Worm (Caenorhabditis elegans): ENCODE data around the gene C18E9.2.
A peak's percentile ranks its signal among the peaks of the same experiment; 100 is the strongest.

Gene C18E9.2

ce11 chrII:8933693-8934432, 30.9 kb upstream of the C18E9.2 start, which contains the start of gene T21B10.3 (continued):
- TF ChIP-seq skn-1 (tag; optimal IDR thresholded peaks at IDR 0.05): no peak

ce11 chrII:8938907-8939622, 25.7 kb upstream of the C18E9.2 start:
- TF ChIP-seq nhr-6 (tag; optimal IDR thresholded peaks at IDR 0.05): no peak
- no peak for TF ChIP-seq blmp-1 (tag; optimal IDR thresholded peaks at IDR 0.05; ENCODE audit: insufficient read depth)
- no peak for TF ChIP-seq alr-1 (tag; optimal IDR thresholded peaks at IDR 0.05)
- TF ChIP-seq ztf-4 (tag; optimal IDR thresholded peaks at IDR 0.05): no peak
- no peak for TF ChIP-seq F13H6.1 (tag; optimal IDR thresholded peaks at IDR 0.05)
- TF ChIP-seq unc-62 (GFP tag; optimal IDR thresholded peaks at IDR 0.05): no peak
- no peak for TF ChIP-seq dmd-4 (tag; optimal IDR thresholded peaks at IDR 0.05)

- TF ChIP-seq unc-55 (GFP tag; optimal IDR thresholded peaks at IDR 0.05): peak; percentile 54
- TF ChIP-seq dmd-4 (tag; optimal IDR thresholded peaks at IDR 0.05): no peak
- TF ChIP-seq gmeb-1 (tag; optimal IDR thresholded peaks at IDR 0.05): peak; percentile 70
- TF ChIP-seq elt-1 (tag; optimal IDR thresholded peaks at IDR 0.05): no peak
- TF ChIP-seq crh-2 (tag; optimal IDR thresholded peaks at IDR 0.05): peak; percentile 2
- TF ChIP-seq ceh-16 (tag; optimal IDR thresholded peaks at IDR 0.05): no peak
- no peak for TF ChIP-seq nhr-237 (tag; optimal IDR thresholded peaks at IDR 0.05)
- peak; percentile 51 for TF ChIP-seq C34F6.9 (tag; optimal IDR thresholded peaks at IDR 0.05)
- no peak for TF ChIP-seq unc-39 (tag; optimal IDR thresholded peaks at IDR 0.05)
- peak in 1 of 2 experiments; percentile 62 for TF ChIP-seq lsy-2 (tag; optimal IDR thresholded peaks at IDR 0.05)
Observed at ce11 chrII:8940362-8940940, 24.4 kb upstream of the C18E9.2 start, which contains the start of the genes set-17 and T21B10.4. set-17 (minus strand) TSS chrII:8940488. T21B10.4 (plus strand) TSS chrII:8940894.

DNA sequence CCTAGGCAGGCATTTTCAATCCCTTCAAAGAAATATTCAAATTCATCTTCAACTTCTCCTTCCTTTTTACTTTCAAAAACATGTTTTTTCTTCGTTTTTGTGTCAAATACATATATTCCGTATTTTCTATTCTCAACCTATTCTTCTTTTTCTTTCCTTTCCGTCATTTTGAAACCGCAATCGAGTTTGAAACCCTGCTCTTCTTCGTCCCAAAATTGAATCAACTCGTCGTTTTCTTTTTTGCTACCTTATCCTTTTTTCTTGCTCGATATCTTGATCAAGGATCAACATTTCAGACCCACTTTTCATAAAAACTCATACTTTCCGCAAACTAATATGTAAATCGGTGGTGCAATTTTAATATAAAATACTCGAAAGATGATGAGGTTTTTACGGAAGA, 19.6 kb upstream of the C18E9.2 start:
- no peak for TF ChIP-seq mab-5 (tag; optimal IDR thresholded peaks at IDR 0.05)
- no peak for TF ChIP-seq elt-3 (tag; optimal IDR thresholded peaks at IDR 0.05)
- no peak for TF ChIP-seq nhr-6 (tag; optimal IDR thresholded peaks at IDR 0.05)

ce11 chrII:8947391-8947790, 17.4 kb upstream of the C18E9.2 start, which contains the start of gene cutl-15:
cutl-15 (minus strand) TSS chrII:8947688.
- TF ChIP-seq nhr-129 (tag; optimal IDR thresholded peaks at IDR 0.05): no peak
- TF ChIP-seq Y55F3AM.14 (GFP tag; optimal IDR thresholded peaks at IDR 0.05): no peak
- no peak for TF ChIP-seq egl-27 (tag; optimal IDR thresholded peaks at IDR 0.05)
- TF ChIP-seq nhr-25 (tag; optimal IDR thresholded peaks at IDR 0.05): no peak
- TF ChIP-seq crh-2 (tag; optimal IDR thresholded peaks at IDR 0.05): no peak
- TF ChIP-seq elt-3 (tag; optimal IDR thresholded peaks at IDR 0.05): no peak
- no peak for TF ChIP-seq sma-3 (GFP tag; optimal IDR thresholded peaks at IDR 0.05)
- no peak for TF ChIP-seq nhr-21 (tag; optimal IDR thresholded peaks at IDR 0.05)
- TF ChIP-seq blmp-1 (tag; optimal IDR thresholded peaks at IDR 0.05; ENCODE audit: insufficient read depth): no peak
- TF ChIP-seq ceh-82 (tag; optimal IDR thresholded peaks at IDR 0.05): no peak
- TF ChIP-seq alr-1 (tag; optimal IDR thresholded peaks at IDR 0.05): no peak
- TF ChIP-seq elt-1 (tag; optimal IDR thresholded peaks at IDR 0.05): no peak
- TF ChIP-seq lin-39 (tag; optimal IDR thresholded peaks at IDR 0.05): no peak

- no peak for TF ChIP-seq elt-3 (tag; optimal IDR thresholded peaks at IDR 0.05)
Observed at ce11 chrII:8948640-8949039, 16.2 kb upstream of the C18E9.2 start.

DNA sequence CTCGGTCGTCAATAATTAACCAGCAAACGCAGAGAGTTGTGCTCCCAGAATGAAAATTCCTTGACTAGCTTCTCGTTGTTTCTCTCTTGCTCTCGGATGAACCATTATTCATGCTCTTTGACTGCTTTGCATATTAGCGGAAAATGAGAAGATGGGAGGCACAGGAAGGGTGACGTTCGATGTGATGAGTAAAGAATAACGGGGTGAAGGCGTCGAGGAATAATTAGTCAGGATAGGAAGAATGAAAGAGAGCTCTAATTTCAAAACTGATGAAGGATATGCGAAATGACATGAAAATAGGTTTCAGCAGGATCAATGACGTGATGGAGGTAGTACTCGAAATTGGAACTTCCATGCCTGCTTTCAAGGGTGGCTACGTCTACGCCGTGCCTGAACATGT, 13.5 kb upstream of the C18E9.2 start:
- TF ChIP-seq ama-1 (optimal IDR thresholded peaks at IDR 0.05) (no peak), peb-1 (tag; optimal IDR thresholded peaks at IDR 0.05) (no peak), zag-1 (tag; optimal IDR thresholded peaks at IDR 0.05) (no peak), sma-3 (GFP tag; optimal IDR thresholded peaks at IDR 0.05) (no peak), snpc-4 (tag; optimal IDR thresholded peaks at IDR 0.05) (no peak), nhr-12 (tag; optimal IDR thresholded peaks at IDR 0.05) (no peak), alr-1 (tag; optimal IDR thresholded peaks at IDR 0.05) (no peak), nhr-77 (tag; optimal IDR thresholded peaks at IDR 0.05) (no peak), mdl-1 (tag; optimal IDR thresholded peaks at IDR 0.05) (no peak), lin-11 (tag; optimal IDR thresholded peaks at IDR 0.05) (no peak), ztf-1 (GFP tag; conservative IDR thresholded peaks at IDR 0.05) (no peak), unc-39 (tag; optimal IDR thresholded peaks at IDR 0.05) (no peak), gmeb-1 (tag; optimal IDR thresholded peaks at IDR 0.05) (no peak), nhr-25 (tag; optimal IDR thresholded peaks at IDR 0.05) (no peak), ZK546.5 (tag; optimal IDR thresholded peaks at IDR 0.05) (no peak)
